Worm (Caenorhabditis elegans) whole organism, young adult: ENCODE measurements around the gene K07H8.9.

Experiments
- B0019.2 ChIP-seq: fragments of 200-800 bp; sonication (Bioruptor generic); conservative IDR thresholded peaks from 2 replicates; pipeline ENCODE4 v1.3.6; 2022; ENCODE audit warnings: missing genetic modification reagents, missing genetic modification characterization, missing compliant biosample characterization
- B0336.3 ChIP-seq: fragments of 200-800 bp; sonication (Bioruptor generic); IDR thresholded peaks from 2 replicates; pipeline ENCODE4 v1.3.6; 2022; ENCODE audit warnings: missing genetic modification characterization, missing compliant biosample characterization
- C17E4.6 ChIP-seq: fragments of 200-800 bp; sonication (Bioruptor generic); IDR thresholded peaks from 2 replicates; pipeline ENCODE4 v1.3.6; 2022; ENCODE audit warnings: missing genetic modification reagents, missing genetic modification characterization, missing compliant biosample characterization
- D2030.7 ChIP-seq: fragments of 200-800 bp; sonication (Bioruptor generic); IDR thresholded peaks from 2 replicates; pipeline ENCODE4 v1.3.6; 2022; ENCODE audit warnings: missing genetic modification reagents, missing genetic modification characterization, missing compliant biosample characterization
- F10E7.11 ChIP-seq: sonication (generic microtip); optimal IDR thresholded peaks from 2 replicates; lab custom pipeline; 2017; ENCODE audit warnings: mild to moderate bottlenecking, missing genetic modification characterization, moderate library complexity, missing compliant biosample characterization
- F37B4.10 ChIP-seq: fragments of 200-800 bp; sonication (Bioruptor generic); IDR thresholded peaks from 2 replicates; pipeline ENCODE4 v1.3.6; 2022; ENCODE audit warnings: missing genetic modification characterization, missing compliant biosample characterization
- F57A8.1 ChIP-seq: fragments of 200-800 bp; sonication (Bioruptor generic); optimal IDR thresholded peaks from 2 replicates; lab custom pipeline; 2018; ENCODE audit warnings: mild to moderate bottlenecking, missing genetic modification characterization, moderate library complexity, missing compliant biosample characterization
- F57C9.4 ChIP-seq: sonication (generic microtip); optimal IDR thresholded peaks from 2 replicates; lab custom pipeline; 2017; ENCODE audit warnings: mild to moderate bottlenecking, missing genetic modification characterization, missing compliant biosample characterization
- T07F8.4 ChIP-seq: sonication (generic microtip); optimal IDR thresholded peaks from 2 replicates; lab custom pipeline; 2016; ENCODE audit warnings: mild to moderate bottlenecking, missing genetic modification characterization, moderate library complexity, missing compliant biosample characterization
- Y79H2A.3 ChIP-seq: fragments of 200-800 bp; sonication (Bioruptor generic); conservative IDR thresholded peaks from 2 replicates; pipeline ENCODE4 v1.3.6; 2022; ENCODE audit warnings: missing genetic modification reagents, missing genetic modification characterization, missing compliant biosample characterization
- aptf-3 ChIP-seq: fragments of 200-800 bp; sonication (Bioruptor generic); IDR thresholded peaks from 2 replicates; pipeline ENCODE4 v1.3.6; 2022; ENCODE audit warnings: missing genetic modification characterization, missing compliant biosample characterization
- atf-7 ChIP-seq: sonication (generic microtip); optimal IDR thresholded peaks from 2 replicates; lab custom pipeline; 2017; ENCODE audit warnings: mild to moderate bottlenecking, missing genetic modification characterization, missing compliant biosample characterization
- athp-1 ChIP-seq: sonication (generic microtip); optimal IDR thresholded peaks from 2 replicates; lab custom pipeline; 2017; ENCODE audit warnings: mild to moderate bottlenecking, missing genetic modification characterization, missing compliant biosample characterization
- attf-3 ChIP-seq: fragments of 200-800 bp; sonication (Bioruptor generic); conservative IDR thresholded peaks from 2 replicates; pipeline ENCODE4 v1.3.6; 2022; ENCODE audit warnings: missing genetic modification reagents, missing genetic modification characterization, missing compliant biosample characterization
- bed-2 ChIP-seq: fragments of 200-800 bp; sonication (Bioruptor generic); IDR thresholded peaks from 2 replicates; pipeline ENCODE4 v1.3.6; 2022; ENCODE audit warnings: missing genetic modification reagents, missing genetic modification characterization, missing compliant biosample characterization
- ceh-27 ChIP-seq: fragments of 200-800 bp; sonication (Bioruptor generic); optimal IDR thresholded peaks from 2 replicates; lab custom pipeline; 2018; ENCODE audit warnings: mild to moderate bottlenecking, missing genetic modification characterization, moderate library complexity, missing compliant biosample characterization
- ceh-58 ChIP-seq: fragments of 200-800 bp; sonication (Bioruptor generic); IDR thresholded peaks from 2 replicates; pipeline ENCODE4 v1.3.6; 2022; ENCODE audit warnings: missing genetic modification characterization, missing compliant biosample characterization
- chd-7 ChIP-seq: sonication (generic microtip); optimal IDR thresholded peaks from 2 replicates; lab custom pipeline; 2016; ENCODE audit warnings: mild to moderate bottlenecking, missing genetic modification characterization, moderate library complexity, missing compliant biosample characterization
- egl-18 ChIP-seq: fragments of 200-800 bp; sonication (Bioruptor generic); IDR thresholded peaks from 2 replicates; pipeline ENCODE4 v1.3.6; 2022; ENCODE audit warnings: missing genetic modification reagents, missing genetic modification characterization, missing compliant biosample characterization
- egl-44 ChIP-seq: fragments of 200-800 bp; sonication (Bioruptor generic); IDR thresholded peaks from 2 replicates; pipeline ENCODE4 v1.3.6; 2022; ENCODE audit warnings: missing genetic modification reagents, missing genetic modification characterization, missing compliant biosample characterization
- ekl-4 ChIP-seq: fragments of 200-800 bp; sonication (Bioruptor generic); IDR thresholded peaks from 2 replicates; pipeline ENCODE4 v1.3.6; 2022; ENCODE audit warnings: missing genetic modification reagents, missing genetic modification characterization, missing compliant biosample characterization
- ets-4 ChIP-seq: fragments of 200-800 bp; sonication (Bioruptor generic); optimal IDR thresholded peaks from 2 replicates; lab custom pipeline; 2018; ENCODE audit warnings: mild to moderate bottlenecking, missing genetic modification characterization, missing compliant biosample characterization
- hlh-26 ChIP-seq: fragments of 200-800 bp; sonication (Bioruptor generic); conservative IDR thresholded peaks from 2 replicates; pipeline ENCODE4 v1.3.6; 2022; ENCODE audit warnings: missing genetic modification reagents, missing genetic modification characterization, missing compliant biosample characterization
- lin-35 ChIP-seq, 3 experiments: fragments of 150-350 bp in 2 of 3; sonication (generic microtip) in 1 of 3; optimal IDR thresholded peaks; 2 replicates each; lab custom pipeline; 2014 to 2018; ENCODE audit warnings: missing biosample characterization in 3 of 3, missing genetic modification characterization in 3 of 3, missing genetic modification reagents in 3 of 3
- lin-54 ChIP-seq: fragments of 200-800 bp; sonication (Bioruptor generic); optimal IDR thresholded peaks from 2 replicates; lab custom pipeline; 2018; ENCODE audit warnings: mild to moderate bottlenecking, missing genetic modification characterization, missing compliant biosample characterization
- lsl-1 ChIP-seq: fragments of 200-800 bp; sonication (Bioruptor generic); optimal IDR thresholded peaks from 2 replicates; lab custom pipeline; 2018; ENCODE audit warnings: mild to moderate bottlenecking, missing genetic modification characterization, moderate library complexity, missing compliant biosample characterization
- madf-6 ChIP-seq: fragments of 200-800 bp; sonication (Bioruptor generic); IDR thresholded peaks from 2 replicates; pipeline ENCODE4 v1.3.6; 2022; ENCODE audit warnings: missing genetic modification reagents, missing genetic modification characterization, missing compliant biosample characterization
- madf-8 ChIP-seq: fragments of 200-800 bp; sonication (Bioruptor generic); conservative IDR thresholded peaks from 2 replicates; pipeline ENCODE4 v1.3.6; 2022; ENCODE audit warnings: missing genetic modification reagents, missing genetic modification characterization, missing compliant biosample characterization
- mel-28 ChIP-seq: sonication (generic microtip); optimal IDR thresholded peaks from 2 replicates; lab custom pipeline; 2016; ENCODE audit warnings: borderline replicate concordance, mild to moderate bottlenecking, missing genetic modification characterization, missing compliant biosample characterization
- mes-4 ChIP-seq: sonication (generic microtip); optimal IDR thresholded peaks from 2 replicates; lab custom pipeline; 2016; ENCODE audit warnings: missing genotype, missing genetic modification characterization, missing compliant biosample characterization
- nfya-1 ChIP-seq: sonication (generic microtip); optimal IDR thresholded peaks from 2 replicates; lab custom pipeline; 2017; ENCODE audit warnings: antibody characterized with exemption, missing compliant biosample characterization, missing genetic modification characterization, borderline replicate concordance; ENCODE audit not compliant: insufficient read depth
- nfyb-1 ChIP-seq: fragments of 200-800 bp; sonication (Bioruptor generic); IDR thresholded peaks from 2 replicates; pipeline ENCODE4 v1.3.6; 2022; ENCODE audit warnings: missing genetic modification reagents, missing genetic modification characterization, missing compliant biosample characterization
- nhr-27 ChIP-seq: fragments of 200-800 bp; sonication (Bioruptor generic); optimal IDR thresholded peaks from 2 replicates; lab custom pipeline; 2018; ENCODE audit warnings: mild to moderate bottlenecking, missing genetic modification characterization, moderate library complexity, missing compliant biosample characterization
- nhr-80 ChIP-seq: sonication (generic microtip); optimal IDR thresholded peaks from 2 replicates; lab custom pipeline; 2016; ENCODE audit warnings: missing genetic modification characterization, missing compliant biosample characterization
- pha-4 ChIP-seq: fragments of 150-350 bp; sonication (generic microtip); optimal IDR thresholded peaks from 2 replicates; lab custom pipeline; 2014; ENCODE audit warnings: missing biosample characterization, missing genetic modification reagents, missing genetic modification characterization
- rec-8 ChIP-seq, 2 experiments: sonication (generic microtip); optimal IDR thresholded peaks; 2 replicates each; lab custom pipeline; 2016; ENCODE audit warnings: mild to moderate bottlenecking in 2 of 2, missing genetic modification characterization in 2 of 2, missing genetic modification reagents in 2 of 2, missing genotype in 2 of 2, missing biosample characterization in 1 of 2, missing compliant biosample characterization in 1 of 2, moderate library complexity in 1 of 2
- sdz-38 ChIP-seq: sonication (generic microtip); optimal IDR thresholded peaks from 2 replicates; lab custom pipeline; 2016; ENCODE audit warnings: missing genotype, missing genetic modification characterization, missing compliant biosample characterization
- snpc-3.4 ChIP-seq: sonication (generic microtip); optimal IDR thresholded peaks from 2 replicates; lab custom pipeline; 2017; ENCODE audit warnings: missing genetic modification characterization, mild to moderate bottlenecking, missing compliant biosample characterization, antibody characterized with exemption, moderate library complexity, missing genotype, missing genetic modification reagents
- somi-1 ChIP-seq: fragments of 200-800 bp; sonication (Bioruptor generic); optimal IDR thresholded peaks from 2 replicates; lab custom pipeline; 2018; ENCODE audit warnings: mild to moderate bottlenecking, missing genetic modification characterization, missing compliant biosample characterization
- tbx-9 ChIP-seq: sonication (generic microtip); optimal IDR thresholded peaks from 2 replicates; lab custom pipeline; 2016; ENCODE audit warnings: borderline replicate concordance, missing genetic modification characterization, inconsistent platforms, missing compliant biosample characterization
- unc-130 ChIP-seq: sonication (generic microtip); optimal IDR thresholded peaks from 2 replicates; lab custom pipeline; 2016; ENCODE audit warnings: missing genetic modification reagents, missing genetic modification characterization, missing compliant biosample characterization
- zfh-2 ChIP-seq: fragments of 200-800 bp; sonication (Bioruptor generic); conservative IDR thresholded peaks from 2 replicates; pipeline ENCODE4 v1.3.6; 2022; ENCODE audit warnings: missing genetic modification reagents, missing genetic modification characterization, missing compliant biosample characterization
- ztf-26 ChIP-seq: sonication (generic microtip); optimal IDR thresholded peaks from 2 replicates; lab custom pipeline; 2017; ENCODE audit warnings: missing genetic modification characterization, missing compliant biosample characterization
- ztf-3 ChIP-seq: fragments of 200-800 bp; sonication (Bioruptor generic); optimal IDR thresholded peaks from 2 replicates; lab custom pipeline; 2018; ENCODE audit warnings: mild to moderate bottlenecking, missing genetic modification characterization, missing compliant biosample characterization

Gene K07H8.9

ce11 chrIV:8259904-8260303 is 26.4 kb downstream of the K07H8.9 start, which contains the start of gene K07H8.7:
K07H8.7 (minus strand) TSS chrIV:8260004.
- TF ChIP-seq aptf-3 (GFP tag; lab: Robert Waterston, UW): no peak
- no peak for TF ChIP-seq unc-130 (GFP tag; lab: Kevin White, UChicago)
- no peak for TF ChIP-seq pha-4 (tag; lab: Kevin White, UChicago)
- TF ChIP-seq attf-3 (GFP tag; lab: Robert Waterston, UW): no peak
- TF ChIP-seq T07F8.4 (tag; lab: Kevin White, UChicago): no peak
- no peak for TF ChIP-seq mel-28 (tag; lab: Kevin White, UChicago)
- TF ChIP-seq snpc-3.4 (tag; lab: Kevin White, UChicago): no peak
- TF ChIP-seq lin-35 (GFP tag; optimal IDR thresholded peaks at IDR 0.05; lab: Kevin White, UChicago): no peak
- TF ChIP-seq madf-6: no peak
- TF ChIP-seq nhr-80 (tag; lab: Kevin White, UChicago): no peak
- no peak for TF ChIP-seq hlh-26
- TF ChIP-seq nhr-27: no peak
- no peak for TF ChIP-seq tbx-9
- TF ChIP-seq Y79H2A.3 (GFP tag; lab: Robert Waterston, UW): no peak
- TF ChIP-seq rec-8 (tag; optimal IDR thresholded peaks at IDR 0.05; lab: Kevin White, UChicago): no peak
- TF ChIP-seq nfya-1: no peak
- no peak for TF ChIP-seq egl-18 (GFP tag; lab: Robert Waterston, UW)
- TF ChIP-seq ztf-26 (tag; lab: Kevin White, UChicago): no peak
- TF ChIP-seq ets-4: no peak

- TF ChIP-seq madf-8 (GFP tag; lab: Robert Waterston, UW) (no peak), nhr-80 (tag; lab: Kevin White, UChicago) (peak; percentile 22)
Measured at ce11 chrIV:8255221-8255620, 31.1 kb downstream of the K07H8.9 start.

ce11 chrIV:8254193-8254592 is 32.1 kb downstream of the K07H8.9 start:
- TF ChIP-seq F10E7.11 (no peak), C17E4.6 (GFP tag; lab: Robert Waterston, UW) (no peak), atf-7 (no peak), chd-7 (tag; lab: Kevin White, UChicago) (no peak), nfyb-1 (GFP tag; lab: Robert Waterston, UW) (no peak), rec-8 (tag; optimal IDR thresholded peaks at IDR 0.05; lab: Kevin White, UChicago) (no peak), athp-1 (tag; lab: Kevin White, UChicago) (no peak), madf-8 (GFP tag; lab: Robert Waterston, UW) (no peak), lsl-1 (GFP tag; lab: Kevin White, UChicago) (no peak), F57A8.1 (GFP tag; lab: Kevin White, UChicago) (no peak)

ce11 chrIV:8252856-8253255 is 33.4 kb downstream of the K07H8.9 start:
- TF ChIP-seq nhr-27 (peak; percentile 54), somi-1 (peak; percentile 68), ceh-27 (GFP tag; lab: Kevin White, UChicago) (peak; percentile 71), F10E7.11 (peak; percentile 81), sdz-38 (tag; lab: Kevin White, UChicago) (no peak), bed-2 (GFP tag; lab: Robert Waterston, UW) (no peak), mes-4 (tag; lab: Kevin White, UChicago) (peak; percentile 85), unc-130 (GFP tag; lab: Kevin White, UChicago) (peak; percentile 77), ekl-4 (GFP tag; lab: Robert Waterston, UW) (peak; percentile 56; the same call in 1 of the 2 replicates), lin-54 (GFP tag; lab: Kevin White, UChicago) (peak; percentile 70), F57C9.4 (peak; percentile 54), ceh-58 (GFP tag; lab: Robert Waterston, UW) (0 out of 2 replicates have a peak, but pooled peaks have one; percentile 71), zfh-2 (GFP tag; lab: Robert Waterston, UW) (no peak), B0019.2 (GFP tag; lab: Robert Waterston, UW) (no peak), nfyb-1 (GFP tag; lab: Robert Waterston, UW) (peak; percentile 86), nfya-1 (no peak), madf-8 (GFP tag; lab: Robert Waterston, UW) (no peak), B0336.3 (peak; percentile 50; the same call in 1 of the 2 replicates), F37B4.10 (no peak), ztf-3 (GFP tag; lab: Kevin White, UChicago) (no peak), egl-44 (GFP tag; lab: Robert Waterston, UW) (peak; percentile 60; the same call in 1 of the 2 replicates), D2030.7 (GFP tag; lab: Robert Waterston, UW) (peak; percentile 77)
